Worm (Caenorhabditis elegans) whole organism, L3 larva: Measurements from ENCODE around the gene R06B9.5.

Source experiments
- ZK546.5 ChIP-seq: sonication (generic microtip); optimal IDR thresholded peaks from 2 replicates; lab custom pipeline; 2017; ENCODE audit warnings: missing biosample characterization, missing genetic modification characterization
- aly-2 ChIP-seq: fragments of 150-350 bp; optimal IDR thresholded peaks from 2 replicates; lab custom pipeline; 2014; ENCODE audit warnings: missing biosample characterization, missing genetic modification characterization
- ama-1 ChIP-seq: fragments of 150-350 bp; optimal IDR thresholded peaks from 2 replicates; lab custom pipeline; 2018
- ceh-28 ChIP-seq: fragments of 150-350 bp; optimal IDR thresholded peaks from 2 replicates; lab custom pipeline; 2014; ENCODE audit warnings: missing biosample characterization, missing genetic modification reagents, missing genetic modification characterization
- ceh-82 ChIP-seq: fragments of 150-350 bp; optimal IDR thresholded peaks from 2 replicates; lab custom pipeline; 2014; ENCODE audit warnings: missing biosample characterization, missing genetic modification characterization
- egl-27 ChIP-seq: sonication (generic microtip); optimal IDR thresholded peaks from 4 replicates; lab custom pipeline; 2017; ENCODE audit warnings: missing biosample characterization, missing genetic modification reagents, missing genetic modification characterization
- elt-1 ChIP-seq: fragments of 150-350 bp; optimal IDR thresholded peaks from 2 replicates; lab custom pipeline; 2014; ENCODE audit warnings: missing biosample characterization, missing genetic modification characterization
- elt-2 ChIP-seq: sonication (generic microtip); optimal IDR thresholded peaks from 2 replicates; lab custom pipeline; 2016; ENCODE audit warnings: missing genetic modification reagents, mild to moderate bottlenecking, missing genetic modification characterization, missing compliant biosample characterization
- elt-3 ChIP-seq, 3 experiments: fragments of 150-350 bp in 1 of 3; sonication (generic microtip) in 2 of 3; optimal IDR thresholded peaks; 2 replicates in 2 of 3; 4 replicates in 1 of 3; lab custom pipeline; 2014 to 2017; ENCODE audit warnings: missing biosample characterization in 3 of 3, missing genetic modification characterization in 3 of 3
- fkh-2 ChIP-seq: fragments of 150-350 bp; optimal IDR thresholded peaks from 2 replicates; lab custom pipeline; 2014; ENCODE audit warnings: missing biosample characterization, missing genetic modification reagents, missing genetic modification characterization
- fos-1 ChIP-seq: fragments of 150-350 bp; optimal IDR thresholded peaks from 2 replicates; lab custom pipeline; 2014; ENCODE audit warnings: missing biosample characterization, missing genetic modification characterization
- hmg-11 ChIP-seq: sonication (generic microtip); optimal IDR thresholded peaks from 2 replicates; lab custom pipeline; 2016; ENCODE audit warnings: missing genetic modification characterization, missing compliant biosample characterization
- lin-15B ChIP-seq: fragments of 150-350 bp; optimal IDR thresholded peaks from 2 replicates; lab custom pipeline; 2014; ENCODE audit warnings: missing biosample characterization, missing genetic modification characterization
- lin-39 ChIP-seq: fragments of 150-350 bp; optimal IDR thresholded peaks from 2 replicates; lab custom pipeline; 2018; ENCODE audit warnings: missing biosample characterization, missing genetic modification reagents, missing genetic modification characterization
- nfya-1 ChIP-seq: sonication (generic microtip); optimal IDR thresholded peaks from 2 replicates; lab custom pipeline; 2017; ENCODE audit warnings: missing genetic modification characterization, mild to moderate bottlenecking, missing compliant biosample characterization, antibody characterized with exemption, moderate library complexity; ENCODE audit not compliant: insufficient read depth
- nhr-12 ChIP-seq: fragments of 150-350 bp; optimal IDR thresholded peaks from 2 replicates; lab custom pipeline; 2014; ENCODE audit warnings: missing biosample characterization, missing genetic modification characterization
- nhr-23 ChIP-seq: fragments of 150-350 bp; optimal IDR thresholded peaks from 2 replicates; lab custom pipeline; 2014; ENCODE audit warnings: missing biosample characterization, missing genetic modification reagents, missing genetic modification characterization
- nhr-237 ChIP-seq: fragments of 150-350 bp; optimal IDR thresholded peaks from 2 replicates; lab custom pipeline; 2014; ENCODE audit warnings: missing biosample characterization, missing genetic modification characterization
- nhr-25 ChIP-seq: sonication (generic microtip); optimal IDR thresholded peaks from 2 replicates; lab custom pipeline; 2017; ENCODE audit warnings: missing biosample characterization, missing genetic modification characterization
- nhr-28 ChIP-seq: fragments of 150-350 bp; optimal IDR thresholded peaks from 2 replicates; lab custom pipeline; 2014; ENCODE audit warnings: missing biosample characterization, missing genetic modification characterization
- nhr-43 ChIP-seq: sonication (generic microtip); optimal IDR thresholded peaks from 2 replicates; lab custom pipeline; 2016; ENCODE audit warnings: mild to moderate bottlenecking, missing genetic modification characterization, missing compliant biosample characterization; ENCODE audit not compliant: poor library complexity, severe bottlenecking
- nhr-76 ChIP-seq: fragments of 150-350 bp; sonication (generic microtip); optimal IDR thresholded peaks from 5 replicates; lab custom pipeline; 2014; ENCODE audit warnings: missing biosample characterization, missing genetic modification characterization
- nhr-77 ChIP-seq: fragments of 150-350 bp; optimal IDR thresholded peaks from 2 replicates; lab custom pipeline; 2014; ENCODE audit warnings: missing biosample characterization, missing genetic modification characterization
- pha-4 ChIP-seq: fragments of 150-350 bp; optimal IDR thresholded peaks from 2 replicates; lab custom pipeline; 2014; ENCODE audit warnings: missing biosample characterization, missing genetic modification reagents, missing genetic modification characterization
- pqm-1 ChIP-seq: fragments of 150-350 bp; optimal IDR thresholded peaks from 2 replicates; lab custom pipeline; 2017; ENCODE audit warnings: missing biosample characterization, missing genetic modification characterization, inconsistent platforms
- skn-1 ChIP-seq: fragments of 150-350 bp; optimal IDR thresholded peaks from 2 replicates; lab custom pipeline; 2014; ENCODE audit warnings: missing biosample characterization, missing genetic modification characterization
- snpc-4 ChIP-seq: fragments of 150-350 bp; optimal IDR thresholded peaks from 2 replicates; lab custom pipeline; 2014; ENCODE audit warnings: missing biosample characterization, missing genetic modification characterization
- tbx-2 ChIP-seq: sonication (generic microtip); optimal IDR thresholded peaks from 2 replicates; lab custom pipeline; 2016; ENCODE audit warnings: mild to moderate bottlenecking, missing genetic modification characterization, missing compliant biosample characterization
- unc-62 ChIP-seq: fragments of 150-350 bp; sonication (generic microtip); optimal IDR thresholded peaks from 4 replicates; lab custom pipeline; 2014; ENCODE audit warnings: missing biosample characterization, missing genetic modification reagents, missing genetic modification characterization
- zag-1 ChIP-seq: fragments of 150-350 bp; optimal IDR thresholded peaks from 2 replicates; lab custom pipeline; 2014; ENCODE audit warnings: missing biosample characterization, missing genetic modification characterization

Gene R06B9.5

ce11 chrII:13765952-13766351 is 29.8 kb downstream of the R06B9.5 start, which contains the start of gene arrd-12:
arrd-12 (plus strand) TSS chrII:13766252.
- TF ChIP-seq unc-62 (GFP tag; lab: Kevin White, UChicago) (no peak), ceh-82 (tag; lab: Kevin White, UChicago) (no peak), nhr-23 (tag; lab: Kevin White, UChicago) (no peak), egl-27 (tag; lab: Kevin White, UChicago) (no peak)

ce11 chrII:13771335-13771734 is 35.2 kb downstream of the R06B9.5 start, which contains the start of gene C01B9.1:
C01B9.1 (plus strand) TSS chrII:13771575.
- TF ChIP-seq pqm-1 (tag; lab: Kevin White, UChicago), result peak; percentile 64
- peak; percentile 37 for TF ChIP-seq pha-4 (tag; lab: Kevin White, UChicago)
- TF ChIP-seq ama-1 (lab: Kevin White, UChicago), result no peak
- TF ChIP-seq elt-2, result peak; percentile 73

- TF ChIP-seq zag-1 (tag; lab: Kevin White, UChicago), result no peak
- TF ChIP-seq nhr-25 (tag; lab: Kevin White, UChicago), result no peak
- peak; percentile 42 for TF ChIP-seq pqm-1 (tag; lab: Kevin White, UChicago)
- no peak for TF ChIP-seq skn-1 (tag; lab: Kevin White, UChicago)
- TF ChIP-seq nhr-77 (tag; lab: Kevin White, UChicago), result peak; percentile 65
- TF ChIP-seq ZK546.5 (tag; lab: Kevin White, UChicago), result no peak
- TF ChIP-seq ama-1 (lab: Kevin White, UChicago), result no peak
- peak; percentile 70 for TF ChIP-seq elt-2
- no peak for TF ChIP-seq lin-15B (tag; lab: Kevin White, UChicago)
- TF ChIP-seq nfya-1 (tag; lab: Kevin White, UChicago), result no peak
- no peak for TF ChIP-seq nhr-12 (tag; lab: Kevin White, UChicago)
- no peak for TF ChIP-seq nhr-237 (tag; lab: Kevin White, UChicago)
- TF ChIP-seq nhr-43, result no peak
- TF ChIP-seq aly-2 (tag; lab: Kevin White, UChicago), result no peak
- no peak for TF ChIP-seq ceh-28 (tag; lab: Kevin White, UChicago)
- TF ChIP-seq egl-27 (tag; lab: Kevin White, UChicago), result no peak
Observed at ce11 chrII:13780792-13781248, 44.7 kb downstream of the R06B9.5 start.

ce11 chrII:13783880-13784279 is 47.8 kb downstream of the R06B9.5 start, which contains the start of gene C01B9.4:
C01B9.4 (minus strand) TSS chrII:13783980.
- TF ChIP-seq zag-1 (tag; lab: Kevin White, UChicago) (no peak), elt-2 (no peak), lin-39 (tag; lab: Kevin White, UChicago) (no peak), hmg-11 (no peak), nhr-28 (tag; lab: Kevin White, UChicago) (no peak), snpc-4 (tag; lab: Kevin White, UChicago) (no peak), elt-3 (tag; optimal IDR thresholded peaks at IDR 0.05; lab: Kevin White, UChicago) (no peak), ceh-82 (tag; lab: Kevin White, UChicago) (no peak), nfya-1 (tag; lab: Kevin White, UChicago) (no peak), ama-1 (lab: Kevin White, UChicago) (no peak), lin-15B (tag; lab: Kevin White, UChicago) (no peak), unc-62 (GFP tag; lab: Kevin White, UChicago) (no peak), ZK546.5 (tag; lab: Kevin White, UChicago) (no peak), tbx-2 (tag; lab: Kevin White, UChicago) (no peak), elt-1 (no peak), skn-1 (tag; lab: Kevin White, UChicago) (no peak), nhr-25 (tag; lab: Kevin White, UChicago) (no peak), fos-1 (no peak), fkh-2 (tag; lab: Kevin White, UChicago) (no peak), nhr-76 (tag; lab: Kevin White, UChicago) (no peak)

- TF ChIP-seq lin-15B (tag; lab: Kevin White, UChicago), result no peak
Observed at ce11 chrII:13785582-13785981, 49.5 kb downstream of the R06B9.5 start.
